Fruit fly (Drosophila melanogaster) whole organism: Measurements from ENCODE around the gene Cpr78Cb.

Source experiments
- CG8478 ChIP-seq: fragments of >200 bp; optimal IDR thresholded peaks from 2 replicates; lab custom pipeline; 2018; ENCODE audit warnings: inconsistent platforms
- pan ChIP-seq: fragments of >200 bp; optimal IDR thresholded peaks from 2 replicates; lab custom pipeline; 2017
- psq ChIP-seq: fragments of >200 bp; optimal IDR thresholded peaks from 2 replicates; lab custom pipeline; 2017
- usp ChIP-seq: fragments of >200 bp; optimal IDR thresholded peaks from 2 replicates; lab custom pipeline; 2017; ENCODE audit warnings: missing biosample characterization, missing genetic modification characterization, mixed read lengths

DNA sequence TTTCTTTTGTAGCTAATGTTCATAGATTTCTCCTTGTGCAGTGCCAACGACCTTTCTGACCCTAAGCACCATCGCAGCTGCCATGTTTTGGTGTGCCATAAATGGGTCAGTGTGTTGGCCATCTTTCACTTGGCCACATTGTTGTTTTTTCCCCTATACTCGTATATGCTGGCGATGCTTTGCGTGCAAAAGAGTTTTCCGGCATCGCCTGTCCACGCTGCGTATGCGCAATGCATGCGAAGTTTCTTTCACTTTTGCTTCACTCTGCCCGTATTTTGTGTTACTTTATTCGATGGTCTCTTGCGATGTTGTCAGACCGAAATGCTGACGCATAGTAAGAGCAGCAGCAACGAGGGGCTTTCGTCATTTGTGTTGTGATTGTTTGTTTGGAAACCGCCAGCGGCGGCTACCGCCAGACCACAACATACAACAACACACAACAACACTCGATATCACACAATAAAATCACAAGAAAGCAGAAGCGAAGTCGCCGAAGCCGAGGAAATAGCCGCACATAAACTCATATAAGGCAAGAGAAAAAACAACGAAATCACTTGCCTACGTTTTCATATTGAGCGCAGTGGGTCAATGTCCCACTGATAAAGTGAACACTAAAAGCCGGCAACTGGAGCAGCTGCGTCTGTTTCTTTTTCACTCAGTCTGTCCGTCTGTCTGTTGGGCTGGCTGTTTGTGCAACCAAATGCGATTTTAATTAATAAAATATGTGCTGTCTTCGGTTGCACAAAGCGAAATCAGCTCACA lies 32.7 kb upstream of the Cpr78Cb start:
- TF ChIP-seq usp (GFP tag; lab: Kevin White, UChicago): no peak
- TF ChIP-seq psq: no peak
- no peak for TF ChIP-seq CG8478
- no peak for TF ChIP-seq pan (lab: Kevin White, UChicago)
